Fruit fly (Drosophila melanogaster) whole organism, pupa: ENCODE data around the gene Sfp78E.

Experiments used
- Snoo ChIP-seq: fragments of 200-800 bp; sonication (Bioruptor generic); optimal IDR thresholded peaks from 3 replicates; lab custom pipeline; 2017; ENCODE audit warnings: missing biosample characterization, mild to moderate bottlenecking, missing genetic modification characterization, inconsistent platforms
- fd96Ca ChIP-seq: fragments of 200-800 bp; sonication (Bioruptor generic); IDR thresholded peaks from 3 replicates; pipeline ENCODE4 v1.3.6; 2022; ENCODE audit warnings: missing biosample characterization, missing genetic modification characterization

dm6 chr3L:21718233-21718632, 34.4 kb upstream of the Sfp78E start:
- TF ChIP-seq Snoo (no peak), fd96Ca (GFP tag; lab: Robert Waterston, UW) (no peak)
